Worm (Caenorhabditis elegans): ENCODE measurements around the gene F59A6.12.

Gene F59A6.12

DNA sequence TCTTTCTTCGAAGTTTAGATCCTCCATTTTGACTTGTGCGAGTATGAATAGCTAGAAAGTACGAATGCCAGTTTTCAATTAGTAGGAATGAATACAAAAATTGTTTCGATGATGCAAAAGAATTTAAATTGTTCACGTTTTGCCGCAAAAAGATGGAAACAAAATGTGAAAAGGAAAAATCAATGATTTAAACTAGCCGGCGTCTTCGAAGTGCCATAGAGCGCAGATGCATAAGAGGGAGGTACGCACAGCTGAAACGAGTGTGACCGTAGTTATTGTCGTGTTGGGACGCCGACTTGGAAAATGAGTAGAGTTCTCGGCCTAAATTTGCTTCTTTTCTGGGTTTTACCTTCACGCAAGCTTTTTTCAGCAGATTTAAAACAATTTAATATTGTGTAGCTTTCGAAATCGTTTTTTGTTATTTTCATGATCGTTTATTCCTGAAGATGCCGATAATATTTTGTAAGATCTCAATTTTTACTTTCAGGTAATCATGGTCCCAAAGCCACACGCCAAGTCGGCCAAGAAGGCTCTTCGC, 43.3 kb upstream of the F59A6.12 start, which contains the start of the genes ify-1 and rpl-22 (continued):
- no peak for TF ChIP-seq F26F4.8 (GFP tag; conservative IDR thresholded peaks at IDR 0.05)
- no peak for TF ChIP-seq daf-19 (GFP tag; conservative IDR thresholded peaks at IDR 0.05)
- peak; percentile 97 to 99 for TF ChIP-seq lsy-2 (tag; optimal IDR thresholded peaks at IDR 0.05)
- TF ChIP-seq ceh-32 (tag; optimal IDR thresholded peaks at IDR 0.05; ENCODE audit: poor library complexity), result no peak
- no peak for TF ChIP-seq skn-1 (tag; optimal IDR thresholded peaks at IDR 0.05)
- peak; percentile 96 for TF ChIP-seq nhr-77 (tag; optimal IDR thresholded peaks at IDR 0.05)
- TF ChIP-seq lim-7 (GFP tag; IDR thresholded peaks at IDR 0.05), result no peak
- peak; percentile 61; the same call in 1 of the 2 replicates for TF ChIP-seq ceh-20 (GFP tag; IDR thresholded peaks at IDR 0.05)
- no peak for TF ChIP-seq zip-11 (GFP tag; IDR thresholded peaks at IDR 0.05)
- peak; percentile 94 for TF ChIP-seq nhr-25 (tag; optimal IDR thresholded peaks at IDR 0.05; ENCODE audit: borderline replicate concordance, insufficient read depth)
- TF ChIP-seq aly-2 (tag; optimal IDR thresholded peaks at IDR 0.05), result no peak
- no peak for TF ChIP-seq Y5F2A.4 (GFP tag; optimal IDR thresholded peaks at IDR 0.05)
- no peak for TF ChIP-seq Y105C5A.15 (GFP tag; IDR thresholded peaks at IDR 0.05)
- TF ChIP-seq saeg-2 (GFP tag; IDR thresholded peaks at IDR 0.05), result no peak
- TF ChIP-seq dmd-9 (GFP tag; IDR thresholded peaks at IDR 0.05), result 0 out of 2 replicates have a peak, but pooled peaks have one; percentile 35
- no peak for TF ChIP-seq lin-39 (tag; optimal IDR thresholded peaks at IDR 0.05)
- TF ChIP-seq hif-1 (tag; optimal IDR thresholded peaks at IDR 0.05), result peak; percentile 7 to 83
- peak; percentile 14 for TF ChIP-seq pqm-1 (tag; optimal IDR thresholded peaks at IDR 0.05)
- peak; percentile 63; the same call in 1 of the 2 replicates for TF ChIP-seq pha-4 (GFP tag; IDR thresholded peaks at IDR 0.05)
- TF ChIP-seq pha-4 (tag; optimal IDR thresholded peaks at IDR 0.05), result peak; percentile 97
- TF ChIP-seq tra-1 (GFP tag; IDR thresholded peaks at IDR 0.05), result no peak
- TF ChIP-seq nhr-76 (tag; optimal IDR thresholded peaks at IDR 0.05), result no peak
- peak; percentile 89 for TF ChIP-seq lin-13 (GFP tag; optimal IDR thresholded peaks at IDR 0.05)
- TF ChIP-seq nhr-42 (GFP tag; IDR thresholded peaks at IDR 0.05), result no peak
- TF ChIP-seq nhr-48 (tag; optimal IDR thresholded peaks at IDR 0.05), result peak; percentile 43
- TF ChIP-seq spr-1 (tag; optimal IDR thresholded peaks at IDR 0.05), result peak; percentile 82
- TF ChIP-seq lin-29 (GFP tag; IDR thresholded peaks at IDR 0.05), result no peak
- TF ChIP-seq hmg-1.1 (GFP tag; IDR thresholded peaks at IDR 0.05), result peak; percentile 86
- peak; percentile 89 for TF ChIP-seq hlh-11 (tag; optimal IDR thresholded peaks at IDR 0.05)
- TF ChIP-seq daf-16 (GFP tag; optimal IDR thresholded peaks at IDR 0.05), result peak in 1 of 2 experiments; percentile 38
- TF ChIP-seq daf-16 (tag; optimal IDR thresholded peaks at IDR 0.05), result peak; percentile 84
- TF ChIP-seq nhr-10 (tag; optimal IDR thresholded peaks at IDR 0.05), result peak; percentile 36
- TF ChIP-seq zfp-2 (tag; optimal IDR thresholded peaks at IDR 0.05), result peak; percentile 57
- peak; percentile 69 for TF ChIP-seq jun-1 (tag; optimal IDR thresholded peaks at IDR 0.05)
- 0 out of 2 replicates have a peak, but pooled peaks have one; percentile 21 for TF ChIP-seq madf-9 (GFP tag; conservative IDR thresholded peaks at IDR 0.05)
- no peak for TF ChIP-seq ceh-44 (GFP tag; IDR thresholded peaks at IDR 0.05)
- TF ChIP-seq R02D3.7 (tag; optimal IDR thresholded peaks at IDR 0.05), result no peak
- TF ChIP-seq nhr-111 (GFP tag; optimal IDR thresholded peaks at IDR 0.05), result no peak
- no peak for TF ChIP-seq nhr-41 (GFP tag; IDR thresholded peaks at IDR 0.05)
- peak; percentile 94 for TF ChIP-seq hlh-30 (tag; optimal IDR thresholded peaks at IDR 0.05; ENCODE audit: insufficient read depth)
- TF ChIP-seq dpl-1 (GFP tag; optimal IDR thresholded peaks at IDR 0.05), result peak; percentile 94
- TF ChIP-seq gei-8 (GFP tag; optimal IDR thresholded peaks at IDR 0.05), result no peak
- TF ChIP-seq lin-38 (GFP tag; IDR thresholded peaks at IDR 0.05), result peak; percentile 99
- TF ChIP-seq ama-1 (optimal IDR thresholded peaks at IDR 0.05), result peak; percentile 75
- TF ChIP-seq ces-1 (GFP tag; optimal IDR thresholded peaks at IDR 0.05), result no peak
- TF ChIP-seq mep-1 (tag; optimal IDR thresholded peaks at IDR 0.05), result peak; percentile 96
- TF ChIP-seq F37D6.2 (tag; optimal IDR thresholded peaks at IDR 0.05), result peak; percentile 56
- TF ChIP-seq fos-1 (tag; optimal IDR thresholded peaks at IDR 0.05), result no peak
- no peak for TF ChIP-seq Y48G9A.11 (GFP tag; IDR thresholded peaks at IDR 0.05)
- no peak for TF ChIP-seq cey-2 (tag; optimal IDR thresholded peaks at IDR 0.05; ENCODE audit: borderline replicate concordance, insufficient read depth)
- peak in 1 of 2 experiments; percentile 53 for TF ChIP-seq mdl-1 (tag; optimal IDR thresholded peaks at IDR 0.05)
